Worm (Caenorhabditis elegans): Measurements from ENCODE around the gene pgp-9.

Gene pgp-9

DNA sequence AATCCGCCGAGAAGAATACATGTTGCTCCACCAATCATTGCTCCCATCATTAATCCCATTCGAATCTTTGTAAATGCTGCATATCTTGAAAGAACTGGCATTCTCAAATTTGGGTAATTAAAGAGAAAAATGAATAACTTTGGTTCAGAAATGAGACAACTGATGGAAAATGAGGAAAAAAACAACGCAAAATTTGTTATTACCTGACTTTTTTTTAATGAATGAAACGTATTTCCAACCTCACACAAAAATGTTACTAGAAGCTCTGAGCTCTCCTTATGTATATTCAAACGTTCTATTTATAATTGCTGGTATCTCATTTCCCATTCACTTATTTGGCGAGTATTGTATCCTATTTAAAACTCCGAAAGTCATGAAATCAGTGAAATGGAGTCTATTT lies 46.8 kb downstream of the pgp-9 start, which contains the start of the genes Y94A7B.11 and srh-292:
Y94A7B.11 (minus strand) TSS at position 101 of the 400 bp plus-strand sequence.
srh-292 (plus strand) TSS at position 251 of the 400 bp plus-strand sequence.
- TF ChIP-seq egl-27 (tag; optimal IDR thresholded peaks at IDR 0.05), result no peak
- TF ChIP-seq lin-1 (GFP tag; IDR thresholded peaks at IDR 0.05), result no peak
- TF ChIP-seq egl-43 (GFP tag; IDR thresholded peaks at IDR 0.05), result no peak
- no peak for TF ChIP-seq hlh-11 (tag; optimal IDR thresholded peaks at IDR 0.05)
- no peak for TF ChIP-seq daf-8 (GFP tag; IDR thresholded peaks at IDR 0.05)
- TF ChIP-seq madf-5 (GFP tag; IDR thresholded peaks at IDR 0.05), result no peak
- no peak for TF ChIP-seq mxl-2 (GFP tag; conservative IDR thresholded peaks at IDR 0.05)
- TF ChIP-seq F26F4.8 (GFP tag; conservative IDR thresholded peaks at IDR 0.05), result no peak
- TF ChIP-seq nhr-42 (GFP tag; IDR thresholded peaks at IDR 0.05), result no peak
- no peak for TF ChIP-seq ztf-7 (tag; optimal IDR thresholded peaks at IDR 0.05)

ce11 chrV:17805323-17805722 lies 49.6 kb downstream of the pgp-9 start, which contains the start of gene srh-291:
TSS of gene srh-291 (plus strand) at chrV:17805623.
- TF ChIP-seq snpc-1.2 (GFP tag; IDR thresholded peaks at IDR 0.05), result no peak
- TF ChIP-seq mxl-3 (GFP tag; optimal IDR thresholded peaks at IDR 0.05), result no peak
- no peak for TF ChIP-seq Y105C5A.15 (GFP tag; IDR thresholded peaks at IDR 0.05)
- no peak for TF ChIP-seq hlh-11 (tag; optimal IDR thresholded peaks at IDR 0.05)
- no peak for TF ChIP-seq ceh-32 (tag; optimal IDR thresholded peaks at IDR 0.05; ENCODE audit: poor library complexity)
- no peak for TF ChIP-seq F37D6.2 (tag; optimal IDR thresholded peaks at IDR 0.05)
- no peak for TF ChIP-seq lin-13 (GFP tag; optimal IDR thresholded peaks at IDR 0.05)

- TF ChIP-seq ctbp-1 (GFP tag; IDR thresholded peaks at IDR 0.05), result no peak
- TF ChIP-seq mdl-1 (tag; optimal IDR thresholded peaks at IDR 0.05), result no peak
- no peak for TF ChIP-seq dmd-8 (GFP tag; IDR thresholded peaks at IDR 0.05)
- no peak for TF ChIP-seq nhr-111 (GFP tag; optimal IDR thresholded peaks at IDR 0.05)
- no peak for TF ChIP-seq mep-1 (tag; optimal IDR thresholded peaks at IDR 0.05)
- no peak for TF ChIP-seq tag-97 (GFP tag; IDR thresholded peaks at IDR 0.05)
- peak in 1 of 2 experiments; percentile 2 for TF ChIP-seq unc-62 (GFP tag; optimal IDR thresholded peaks at IDR 0.05 in 1 of 2)
- no peak for TF ChIP-seq unc-62 (tag; optimal IDR thresholded peaks at IDR 0.05)
Measured at ce11 chrV:17810053-17810452, 54.4 kb downstream of the pgp-9 start, which contains the start of gene srh-296. TSS of gene srh-296 (plus strand) at chrV:17810353.

DNA sequence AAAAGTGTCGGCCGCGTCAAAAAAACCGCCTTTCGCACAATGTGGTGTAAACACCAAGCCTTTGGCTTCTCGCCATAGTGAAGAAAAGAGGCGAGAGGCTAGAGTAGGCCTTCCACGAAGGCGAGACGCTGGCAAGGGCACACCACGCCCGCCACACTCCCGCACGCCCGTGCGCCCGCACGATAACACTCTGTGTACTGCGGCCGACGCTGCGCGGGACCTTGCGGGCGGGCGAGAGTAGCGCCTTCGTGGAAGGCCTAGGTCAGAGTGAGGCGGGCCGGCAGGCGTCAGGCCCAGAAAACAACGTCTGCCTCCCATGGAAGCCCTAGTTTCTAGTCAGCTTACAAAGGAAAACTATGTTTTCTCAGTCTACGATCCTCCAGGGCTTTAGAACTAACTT lies 56.4 kb downstream of the pgp-9 start:
- TF ChIP-seq attf-4 (tag; optimal IDR thresholded peaks at IDR 0.05) (no peak), snpc-1.2 (GFP tag; IDR thresholded peaks at IDR 0.05) (no peak), saeg-2 (GFP tag; IDR thresholded peaks at IDR 0.05) (0 out of 2 replicates have a peak, but pooled peaks have one; percentile 49), egl-43 (GFP tag; IDR thresholded peaks at IDR 0.05) (peak; percentile 57), set-16 (GFP tag; IDR thresholded peaks at IDR 0.05) (peak; percentile 94), D1046.2 (GFP tag; IDR thresholded peaks at IDR 0.05) (peak; percentile 50; the same call in 1 of the 2 replicates)

Data from whole organism, L4 larva.